Fruit fly (Drosophila melanogaster): ENCODE data around the gene CG13392.

DNA sequence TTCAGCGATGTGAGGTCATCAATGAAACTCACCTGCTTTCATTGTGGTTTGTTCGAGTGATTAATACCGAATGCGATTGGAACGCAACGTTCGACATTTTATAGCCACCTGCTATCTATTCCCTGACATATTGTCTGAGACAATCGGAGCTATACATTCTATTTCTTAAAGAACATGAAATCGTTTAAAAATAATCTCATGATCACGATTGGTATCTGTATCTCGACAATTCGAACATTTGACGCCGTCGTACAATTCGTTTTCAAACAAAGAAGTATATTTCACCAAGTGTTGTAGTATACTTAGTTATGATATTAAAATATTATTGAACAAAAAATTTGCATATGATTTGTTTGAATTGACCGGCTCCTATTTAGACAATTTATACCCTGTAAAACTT, 12.2 kb upstream of the CG13392 start, which contains the start of gene Peritrophin-15b:
- TF ChIP-seq CG8478 (optimal IDR thresholded peaks at IDR 0.05) (no peak), CTCF (optimal IDR thresholded peaks at IDR 0.05) (no peak)

All from S2 (cell line).